Fruit fly (Drosophila melanogaster) whole organism, adult: ENCODE measurements around the gene CG12009.

Experiments
- CG11617 ChIP-seq: fragments of 200-800 bp; sonication (Bioruptor generic); optimal IDR thresholded peaks from 2 replicates; lab custom pipeline; 2017; ENCODE audit warnings: mild to moderate bottlenecking, missing biosample characterization, missing genetic modification reagents, missing genetic modification characterization
- CG12768 ChIP-seq: fragments of 200-800 bp; sonication (Bioruptor generic); optimal IDR thresholded peaks from 2 replicates; lab custom pipeline; 2017; ENCODE audit warnings: missing biosample characterization, missing genetic modification characterization, mild to moderate bottlenecking, moderate library complexity, missing genetic modification reagents
- CG14711 ChIP-seq: fragments of 200-800 bp; sonication (Bioruptor generic); optimal IDR thresholded peaks from 2 replicates; lab custom pipeline; 2018; ENCODE audit warnings: missing biosample characterization, mild to moderate bottlenecking, missing genetic modification characterization, moderate library complexity
- CG1620 ChIP-seq: fragments of 200-800 bp; sonication (Bioruptor generic); optimal IDR thresholded peaks from 2 replicates; lab custom pipeline; 2016; ENCODE audit warnings: missing biosample characterization, missing genetic modification characterization
- CG33017 ChIP-seq: fragments of 200-800 bp; sonication (Bioruptor generic); optimal IDR thresholded peaks from 2 replicates; lab custom pipeline; 2018; ENCODE audit warnings: missing biosample characterization, mild to moderate bottlenecking, missing genetic modification characterization, moderate library complexity
- CG5204 ChIP-seq: fragments of 200-800 bp; sonication (Bioruptor generic); optimal IDR thresholded peaks from 2 replicates; lab custom pipeline; 2016; ENCODE audit warnings: missing biosample characterization, missing genetic modification characterization
- CG7045 ChIP-seq: fragments of 200-800 bp; sonication (Bioruptor generic); optimal IDR thresholded peaks from 2 replicates; lab custom pipeline; 2017; ENCODE audit warnings: missing biosample characterization, mild to moderate bottlenecking, missing genetic modification characterization
- CG7101 ChIP-seq: fragments of 200-800 bp; sonication (Bioruptor generic); optimal IDR thresholded peaks from 2 replicates; lab custom pipeline; 2018; ENCODE audit warnings: missing biosample characterization, mild to moderate bottlenecking, missing genetic modification characterization, moderate library complexity
- Clk ChIP-seq: fragments of 200-800 bp; sonication (Bioruptor generic); optimal IDR thresholded peaks from 2 replicates; lab custom pipeline; 2017; ENCODE audit warnings: missing biosample characterization, missing genetic modification characterization
- Crg-1 ChIP-seq: fragments of 200-800 bp; sonication (Bioruptor generic); optimal IDR thresholded peaks from 2 replicates; lab custom pipeline; 2016; ENCODE audit warnings: missing biosample characterization, missing genetic modification characterization
- Hr96 ChIP-seq: fragments of 200-800 bp; sonication (Bioruptor generic); optimal IDR thresholded peaks from 2 replicates; lab custom pipeline; 2016; ENCODE audit warnings: missing biosample characterization, missing genetic modification characterization
- Mnt ChIP-seq: fragments of 200-800 bp; sonication (Bioruptor generic); optimal IDR thresholded peaks from 2 replicates; lab custom pipeline; 2016; ENCODE audit warnings: missing biosample characterization, mild to moderate bottlenecking, missing genetic modification characterization
- bab1 ChIP-seq: fragments of 200-800 bp; sonication (Bioruptor generic); optimal IDR thresholded peaks from 3 replicates; lab custom pipeline; 2019; ENCODE audit warnings: missing biosample characterization, mild to moderate bottlenecking, missing genetic modification characterization, moderate library complexity
- cic ChIP-seq: fragments of 200-800 bp; sonication (Bioruptor generic); optimal IDR thresholded peaks from 2 replicates; lab custom pipeline; 2017; ENCODE audit warnings: missing biosample characterization, mild to moderate bottlenecking, missing genetic modification characterization, moderate library complexity
- cnc ChIP-seq, 2 experiments: fragments of >200 bp; optimal IDR thresholded peaks; 2 replicates each; lab custom pipeline; 2017
- kay ChIP-seq: fragments of 200-800 bp; sonication (Bioruptor generic); peaks from one replicate; lab custom pipeline; 2016; ENCODE audit warnings: missing biosample characterization, missing genetic modification characterization, borderline replicate concordance
- ovo ChIP-seq: fragments of 200-800 bp; sonication (Bioruptor generic); optimal IDR thresholded peaks from 2 replicates; lab custom pipeline; 2016; ENCODE audit warnings: missing biosample characterization, missing genetic modification characterization
- pad ChIP-seq: fragments of 200-800 bp; sonication (Bioruptor generic); optimal IDR thresholded peaks from 3 replicates; lab custom pipeline; 2017; ENCODE audit warnings: missing biosample characterization, missing genetic modification characterization, mild to moderate bottlenecking, moderate library complexity, missing genetic modification reagents
- tj ChIP-seq: fragments of 200-800 bp; sonication (Bioruptor generic); optimal IDR thresholded peaks from 3 replicates; lab custom pipeline; 2017; ENCODE audit warnings: missing biosample characterization, mild to moderate bottlenecking, missing genetic modification characterization, moderate library complexity
- toe ChIP-seq: fragments of 200-800 bp; sonication (Bioruptor generic); optimal IDR thresholded peaks from 2 replicates; lab custom pipeline; 2016; ENCODE audit warnings: missing biosample characterization, missing genetic modification characterization

CG12009 gene

dm6 chr3L:3266306-3266705 lies 25.0 kb upstream of the CG12009 start:
- TF ChIP-seq tj, result no peak
- no peak for TF ChIP-seq kay
- TF ChIP-seq CG11617 (GFP tag; lab: Kevin White, UChicago), result no peak
- no peak for TF ChIP-seq cnc (optimal IDR thresholded peaks at IDR 0.05; lab: Kevin White, UChicago)
- no peak for TF ChIP-seq pad (GFP tag; lab: Kevin White, UChicago)
- no peak for TF ChIP-seq bab1
- no peak for TF ChIP-seq CG33017

dm6 chr3L:3268161-3268560 lies 23.1 kb upstream of the CG12009 start, which contains the start of gene CG34265:
TSS of gene CG34265 (plus strand) at chr3L:3268461.
- TF ChIP-seq pad (GFP tag; lab: Kevin White, UChicago), result no peak
- TF ChIP-seq CG5204 (GFP tag; lab: Kevin White, UChicago), result no peak
- no peak for TF ChIP-seq Clk
- TF ChIP-seq CG33017, result no peak
- no peak for TF ChIP-seq ovo (GFP tag; lab: Kevin White, UChicago)
- TF ChIP-seq CG1620 (GFP tag; lab: Kevin White, UChicago), result no peak
- TF ChIP-seq Mnt, result no peak
- no peak for TF ChIP-seq kay
- no peak for TF ChIP-seq cnc (optimal IDR thresholded peaks at IDR 0.05; lab: Kevin White, UChicago)
- TF ChIP-seq CG14711 (tag; lab: Kevin White, UChicago), result no peak
- no peak for TF ChIP-seq CG7101 (tag; lab: Kevin White, UChicago)
- no peak for TF ChIP-seq CG12768 (GFP tag; lab: Kevin White, UChicago)
- no peak for TF ChIP-seq Hr96 (GFP tag; lab: Kevin White, UChicago)
- no peak for TF ChIP-seq toe (GFP tag; lab: Kevin White, UChicago)

dm6 chr3L:3270736-3271135 lies 20.5 kb upstream of the CG12009 start, which contains the start of gene CG14960:
TSS of gene CG14960 (plus strand) at chr3L:3271036.
- TF ChIP-seq Hr96 (GFP tag; lab: Kevin White, UChicago), result no peak
- no peak for TF ChIP-seq CG33017
- TF ChIP-seq CG14711 (tag; lab: Kevin White, UChicago), result no peak
- TF ChIP-seq toe (GFP tag; lab: Kevin White, UChicago), result no peak
- no peak for TF ChIP-seq ovo (GFP tag; lab: Kevin White, UChicago)
- no peak for TF ChIP-seq cnc (optimal IDR thresholded peaks at IDR 0.05; lab: Kevin White, UChicago)
- no peak for TF ChIP-seq tj
- no peak for TF ChIP-seq Crg-1 (GFP tag; lab: Kevin White, UChicago)
- TF ChIP-seq CG5204 (GFP tag; lab: Kevin White, UChicago), result no peak
- TF ChIP-seq Clk, result no peak
- no peak for TF ChIP-seq CG12768 (GFP tag; lab: Kevin White, UChicago)
- no peak for TF ChIP-seq cic
- no peak for TF ChIP-seq pad (GFP tag; lab: Kevin White, UChicago)
- no peak for TF ChIP-seq CG7101 (tag; lab: Kevin White, UChicago)
- TF ChIP-seq Mnt, result no peak

dm6 chr3L:3274463-3275177 lies 16.6 kb upstream of the CG12009 start:
- TF ChIP-seq CG5204 (GFP tag; lab: Kevin White, UChicago), result no peak
- TF ChIP-seq CG7101 (tag; lab: Kevin White, UChicago), result no peak
- no peak for TF ChIP-seq Hr96 (GFP tag; lab: Kevin White, UChicago)
- no peak for TF ChIP-seq ovo (GFP tag; lab: Kevin White, UChicago)
- TF ChIP-seq CG14711 (tag; lab: Kevin White, UChicago), result no peak
- no peak for TF ChIP-seq CG33017
- TF ChIP-seq CG1620 (GFP tag; lab: Kevin White, UChicago), result no peak
- TF ChIP-seq tj, result no peak
- no peak for TF ChIP-seq bab1
- no peak for TF ChIP-seq CG7045 (GFP tag; lab: Kevin White, UChicago)
- no peak for TF ChIP-seq CG12768 (GFP tag; lab: Kevin White, UChicago)
- no peak for TF ChIP-seq cnc (optimal IDR thresholded peaks at IDR 0.05; lab: Kevin White, UChicago)
- no peak for TF ChIP-seq CG11617 (GFP tag; lab: Kevin White, UChicago)

DNA sequence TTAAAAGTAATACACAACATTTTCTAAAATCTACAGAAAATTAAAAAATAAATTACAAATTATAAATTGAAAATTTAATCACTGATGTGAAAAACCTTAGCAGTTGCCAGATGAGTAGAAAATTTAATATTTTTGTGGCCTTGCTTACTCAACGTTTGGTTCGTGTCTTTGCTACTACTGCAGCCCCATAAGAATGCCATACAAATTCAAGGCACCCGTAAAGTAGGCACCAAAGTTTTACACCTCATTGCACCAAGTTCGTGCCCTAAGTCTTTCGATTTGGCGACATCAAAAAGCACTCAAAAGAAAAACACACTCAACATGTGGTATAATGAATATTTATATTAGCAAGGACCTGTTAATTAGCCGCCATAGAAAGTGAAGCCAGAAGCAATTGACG lies 14.3 kb upstream of the CG12009 start:
- TF ChIP-seq Hr96 (GFP tag; lab: Kevin White, UChicago) (no peak), CG7101 (tag; lab: Kevin White, UChicago) (no peak), CG14711 (tag; lab: Kevin White, UChicago) (no peak), pad (GFP tag; lab: Kevin White, UChicago) (no peak), Clk (no peak), Crg-1 (GFP tag; lab: Kevin White, UChicago) (no peak), cic (no peak), CG33017 (no peak), cnc (optimal IDR thresholded peaks at IDR 0.05; lab: Kevin White, UChicago) (no peak), CG11617 (GFP tag; lab: Kevin White, UChicago) (no peak), CG7045 (GFP tag; lab: Kevin White, UChicago) (no peak), kay (no peak), toe (GFP tag; lab: Kevin White, UChicago) (no peak), Mnt (no peak), CG1620 (GFP tag; lab: Kevin White, UChicago) (no peak), bab1 (no peak), ovo (GFP tag; lab: Kevin White, UChicago) (no peak), tj (no peak), CG12768 (GFP tag; lab: Kevin White, UChicago) (no peak), CG5204 (GFP tag; lab: Kevin White, UChicago) (no peak)

dm6 chr3L:3279930-3280329 lies 11.3 kb upstream of the CG12009 start, which contains the start of gene CG12017:
TSS of gene CG12017 (plus strand) at chr3L:3280239.
- no peak for TF ChIP-seq CG7101 (tag; lab: Kevin White, UChicago)
- no peak for TF ChIP-seq tj
- no peak for TF ChIP-seq cic
- TF ChIP-seq ovo (GFP tag; lab: Kevin White, UChicago), result no peak
- TF ChIP-seq pad (GFP tag; lab: Kevin White, UChicago), result no peak
- no peak for TF ChIP-seq CG1620 (GFP tag; lab: Kevin White, UChicago)
- TF ChIP-seq CG14711 (tag; lab: Kevin White, UChicago), result no peak
- no peak for TF ChIP-seq bab1
- no peak for TF ChIP-seq CG7045 (GFP tag; lab: Kevin White, UChicago)
